Fruit fly (Drosophila melanogaster) whole organism, pupa: ENCODE measurements around the gene Rab7.

ENCODE experiments used
- CG10348 ChIP-seq: fragments of 200-800 bp; sonication (Bioruptor generic); IDR thresholded peaks from 2 replicates; pipeline ENCODE4 v1.3.6; 2022; ENCODE audit warnings: missing biosample characterization, missing genetic modification characterization
- CG13204 ChIP-seq: fragments of 200-800 bp; sonication (Bioruptor generic); optimal IDR thresholded peaks from 2 replicates; lab custom pipeline; 2018; ENCODE audit warnings: missing biosample characterization, mild to moderate bottlenecking, missing genetic modification characterization, moderate library complexity
- CG14655 ChIP-seq: fragments of 200-800 bp; sonication (Bioruptor generic); optimal IDR thresholded peaks from 3 replicates; lab custom pipeline; 2017; ENCODE audit warnings: mild to moderate bottlenecking, missing biosample characterization, missing genetic modification reagents, missing genetic modification characterization
- CG15710 ChIP-seq: fragments of 200-800 bp; sonication (Bioruptor generic); optimal IDR thresholded peaks from 2 replicates; lab custom pipeline; 2018; ENCODE audit warnings: missing biosample characterization, mild to moderate bottlenecking, missing genetic modification characterization, moderate library complexity
- CG8159 ChIP-seq: fragments of 200-800 bp; sonication (Bioruptor generic); optimal IDR thresholded peaks from 3 replicates; lab custom pipeline; 2018; ENCODE audit warnings: missing biosample characterization, mild to moderate bottlenecking, missing genetic modification characterization, moderate library complexity
- Pif1A ChIP-seq: fragments of 200-800 bp; sonication (Bioruptor generic); optimal IDR thresholded peaks from 3 replicates; lab custom pipeline; 2016; ENCODE audit warnings: missing biosample characterization, missing genetic modification characterization

DNA sequence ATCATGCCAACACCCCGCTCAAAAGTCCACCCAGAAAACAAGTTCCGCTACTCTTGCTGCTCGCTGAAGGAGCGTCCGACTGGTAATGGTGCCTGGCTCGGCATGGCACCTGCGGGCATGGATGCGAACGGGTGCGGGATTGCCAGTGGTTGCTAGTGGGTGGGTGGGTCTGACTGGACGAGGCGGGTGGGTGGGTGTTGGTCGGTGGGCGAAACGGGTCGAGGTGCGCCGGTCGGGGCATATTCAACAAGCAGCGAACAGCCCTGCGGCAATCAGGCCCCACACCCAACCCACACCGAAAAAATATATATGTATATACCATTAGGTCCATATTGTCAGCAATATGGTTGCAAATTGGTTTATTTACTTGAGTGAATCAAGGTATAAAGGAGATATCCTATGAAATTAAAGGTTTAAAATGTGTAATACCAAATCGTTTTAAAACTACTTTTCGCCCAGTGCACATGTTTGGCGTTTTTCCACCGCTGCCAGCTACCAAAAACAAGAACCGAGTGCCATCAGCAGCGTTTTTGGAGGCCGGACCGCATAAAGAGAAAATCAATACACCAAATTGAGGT is 17.9 kb downstream of the Rab7 start:
- TF ChIP-seq CG8159 (tag; lab: Kevin White, UChicago) (peak; percentile 21), CG14655 (GFP tag; lab: Kevin White, UChicago) (peak; percentile 62), Pif1A (GFP tag; lab: Kevin White, UChicago) (peak; percentile 39), CG13204 (GFP tag; lab: Kevin White, UChicago) (peak; percentile 46), CG15710 (tag; lab: Kevin White, UChicago) (peak; percentile 7), CG10348 (GFP tag; lab: Robert Waterston, UW) (no peak)
